Fruit fly (Drosophila melanogaster): ENCODE data around the gene CG31301.

CG31301 gene

DNA sequence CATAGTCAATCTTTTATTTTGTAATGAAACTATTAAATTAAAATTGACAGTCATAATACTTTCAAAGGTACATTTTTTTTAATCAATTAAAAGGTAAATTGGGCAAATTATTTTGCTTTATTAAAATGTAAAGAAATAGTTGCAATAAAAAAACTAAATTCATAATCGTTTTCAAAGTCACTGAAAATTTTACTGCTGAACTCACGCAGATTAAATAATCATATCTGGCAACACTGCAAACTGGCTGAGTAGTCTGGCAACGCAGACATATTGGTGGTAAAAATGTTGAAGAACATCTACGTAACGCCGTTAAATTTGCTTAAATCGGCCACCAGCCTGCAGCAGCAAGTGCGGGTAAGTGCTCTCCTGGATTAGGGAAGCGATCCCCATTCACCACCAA, 15.5 kb upstream of the CG31301 start, which contains the start of gene mRpL9:
Gene mRpL9 (plus strand): TSS at position 267 of the 400 bp plus-strand sequence.
- peak; percentile 47; the same call in 1 of the 2 replicates for TF ChIP-seq Rfx (GFP tag; IDR thresholded peaks at IDR 0.05)
- TF ChIP-seq CG4854 (GFP tag; optimal IDR thresholded peaks at IDR 0.05): no peak
- TF ChIP-seq CG42726 (GFP tag; IDR thresholded peaks at IDR 0.05; ENCODE audit: partially characterized antibody): no peak
- TF ChIP-seq CG34376 (GFP tag; optimal IDR thresholded peaks at IDR 0.05): no peak
- no peak for TF ChIP-seq Chrac-16 (GFP tag; optimal IDR thresholded peaks at IDR 0.05)
- TF ChIP-seq inv (GFP tag; IDR thresholded peaks at IDR 0.05; ENCODE audit: partially characterized antibody): no peak
- TF ChIP-seq slp2 (GFP tag; optimal IDR thresholded peaks at IDR 0.05): no peak
- peak; percentile 91 for TF ChIP-seq Abd-B (GFP tag; optimal IDR thresholded peaks at IDR 0.05)
- no peak for TF ChIP-seq crc (GFP tag; optimal IDR thresholded peaks at IDR 0.05)
- no peak for TF ChIP-seq wek (GFP tag; optimal IDR thresholded peaks at IDR 0.05)
- peak; percentile 26 for TF ChIP-seq Nf-YC (tag; optimal IDR thresholded peaks at IDR 0.05)
- no peak for TF ChIP-seq CkIIα-i1 (GFP tag; IDR thresholded peaks at IDR 0.05)
- TF ChIP-seq CG12155 (GFP tag; optimal IDR thresholded peaks at IDR 0.05): peak; percentile 65
- no peak for TF ChIP-seq hbn (GFP tag; IDR thresholded peaks at IDR 0.05; ENCODE audit: partially characterized antibody)
- no peak for TF ChIP-seq CG2889 (GFP tag; IDR thresholded peaks at IDR 0.05)
- TF ChIP-seq CG15514 (GFP tag; optimal IDR thresholded peaks at IDR 0.05): peak; percentile 52
- TF ChIP-seq pb (GFP tag; optimal IDR thresholded peaks at IDR 0.05): no peak
- no peak for TF ChIP-seq Dek (tag; optimal IDR thresholded peaks at IDR 0.05)
- no peak for TF ChIP-seq Hsf (GFP tag; optimal IDR thresholded peaks at IDR 0.05)
- TF ChIP-seq maf-S (GFP tag; optimal IDR thresholded peaks at IDR 0.05): no peak
- TF ChIP-seq CG2120 (GFP tag; optimal IDR thresholded peaks at IDR 0.05): peak; percentile 59
- no peak for TF ChIP-seq chinmo (GFP tag; IDR thresholded peaks at IDR 0.05; ENCODE audit: partially characterized antibody)
- TF ChIP-seq CG8388 (GFP tag; optimal IDR thresholded peaks at IDR 0.05): no peak
- no peak for TF ChIP-seq hb (GFP tag; IDR thresholded peaks at IDR 0.05; ENCODE audit: partially characterized antibody)
- TF ChIP-seq Antp (GFP tag; optimal IDR thresholded peaks at IDR 0.05): peak; percentile 17
- TF ChIP-seq CG4617 (GFP tag; optimal IDR thresholded peaks at IDR 0.05; ENCODE audit: borderline replicate concordance): peak; percentile 76
- no peak for TF ChIP-seq Nf-YB (GFP tag; optimal IDR thresholded peaks at IDR 0.05)
- TF ChIP-seq seq (GFP tag; IDR thresholded peaks at IDR 0.05): no peak
- TF ChIP-seq grau (tag; optimal IDR thresholded peaks at IDR 0.05): peak; percentile 39
- TF ChIP-seq Sry-δ (GFP tag; optimal IDR thresholded peaks at IDR 0.05): peak; percentile 71
- TF ChIP-seq grn (GFP tag; optimal IDR thresholded peaks at IDR 0.05): no peak
- peak; percentile 46 for TF ChIP-seq CG12659 (GFP tag; optimal IDR thresholded peaks at IDR 0.05)
- no peak for TF ChIP-seq Ada2b (GFP tag; IDR thresholded peaks at IDR 0.05)
- no peak for TF ChIP-seq gem (tag; optimal IDR thresholded peaks at IDR 0.05)
- TF ChIP-seq CHES-1-like (GFP tag; optimal IDR thresholded peaks at IDR 0.05): no peak
- no peak for TF ChIP-seq nerfin-2 (GFP tag; IDR thresholded peaks at IDR 0.05; ENCODE audit: partially characterized antibody)
- no peak for TF ChIP-seq gcm2 (GFP tag; optimal IDR thresholded peaks at IDR 0.05)
- no peak for TF ChIP-seq Mrtf (GFP tag; IDR thresholded peaks at IDR 0.05)
- peak; percentile 43 for TF ChIP-seq Sin3A (optimal IDR thresholded peaks at IDR 0.05)
- no peak for TF ChIP-seq sim (GFP tag; IDR thresholded peaks at IDR 0.05)
- no peak for TF ChIP-seq CG13287 (GFP tag; IDR thresholded peaks at IDR 0.05; ENCODE audit: partially characterized antibody)
- peak; percentile 16 for TF ChIP-seq CG2116 (GFP tag; optimal IDR thresholded peaks at IDR 0.05)
- TF ChIP-seq lov (optimal IDR thresholded peaks at IDR 0.05): no peak
- TF ChIP-seq lov (GFP tag; IDR thresholded peaks at IDR 0.05): no peak
- no peak for TF ChIP-seq ara (GFP tag; IDR thresholded peaks at IDR 0.05)
- TF ChIP-seq CG13894 (tag; optimal IDR thresholded peaks at IDR 0.05): no peak
- no peak for TF ChIP-seq ssp (GFP tag; IDR thresholded peaks at IDR 0.05)
- TF ChIP-seq HLH4C (GFP tag; IDR thresholded peaks at IDR 0.05; ENCODE audit: partially characterized antibody): 0 out of 3 replicates have a peak, but pooled peaks have one; percentile 48
- no peak for TF ChIP-seq h (optimal IDR thresholded peaks at IDR 0.05)
- TF ChIP-seq NK7.1 (GFP tag; optimal IDR thresholded peaks at IDR 0.05): no peak
- no peak for TF ChIP-seq Stat92E (GFP tag; optimal IDR thresholded peaks at IDR 0.05)
- TF ChIP-seq sob (GFP tag; IDR thresholded peaks at IDR 0.05): peak; percentile 43; the same call in 1 of the 2 replicates
